Worm (Caenorhabditis elegans): ENCODE measurements around the gene exos-4.1.

exos-4.1 gene

ce11 chrIV:13093677-13094076 is 5.1 kb upstream of the exos-4.1 start, which contains the start of the genes prcc-1 and C39E9.12 (continued):
- TF ChIP-seq sem-4 (tag; optimal IDR thresholded peaks at IDR 0.05) = no peak
- no peak for TF ChIP-seq lin-39 (tag; optimal IDR thresholded peaks at IDR 0.05)

- TF ChIP-seq sma-3 (GFP tag; optimal IDR thresholded peaks at IDR 0.05) (no peak), zag-1 (tag; optimal IDR thresholded peaks at IDR 0.05) (no peak), nhr-12 (tag; optimal IDR thresholded peaks at IDR 0.05) (no peak), mab-5 (tag; optimal IDR thresholded peaks at IDR 0.05) (no peak), elt-1 (tag; optimal IDR thresholded peaks at IDR 0.05) (no peak), nhr-11 (tag; optimal IDR thresholded peaks at IDR 0.05) (no peak), snpc-4 (tag; optimal IDR thresholded peaks at IDR 0.05) (no peak), ztf-11 (tag; optimal IDR thresholded peaks at IDR 0.05) (no peak), ZK546.5 (tag; optimal IDR thresholded peaks at IDR 0.05) (no peak), lin-39 (tag; optimal IDR thresholded peaks at IDR 0.05) (no peak), nhr-23 (tag; optimal IDR thresholded peaks at IDR 0.05) (no peak), nhr-10 (tag; optimal IDR thresholded peaks at IDR 0.05) (no peak), lsy-2 (tag; optimal IDR thresholded peaks at IDR 0.05) (no peak), nhr-21 (tag; optimal IDR thresholded peaks at IDR 0.05) (no peak), ztf-4 (tag; optimal IDR thresholded peaks at IDR 0.05) (no peak), unc-55 (GFP tag; optimal IDR thresholded peaks at IDR 0.05) (no peak), blmp-1 (tag; optimal IDR thresholded peaks at IDR 0.05; ENCODE audit: insufficient read depth) (no peak)
These were observed 3.3 kb upstream of the exos-4.1 start, which contains the start of gene rfc-3 for ce11 chrIV:13095462-13095861. Gene rfc-3, plus strand, starts transcription at chrIV:13095762.

ce11 chrIV:13096778-13097177 is 2.0 kb upstream of the exos-4.1 start:
- TF ChIP-seq mbf-1 (tag; optimal IDR thresholded peaks at IDR 0.05) = no peak
- peak; percentile 27 for TF ChIP-seq nhr-129 (tag; optimal IDR thresholded peaks at IDR 0.05)

- TF ChIP-seq nhr-6 (tag; optimal IDR thresholded peaks at IDR 0.05) (no peak), snpc-4 (tag; optimal IDR thresholded peaks at IDR 0.05) (no peak), nhr-10 (tag; optimal IDR thresholded peaks at IDR 0.05) (no peak), nhr-129 (tag; optimal IDR thresholded peaks at IDR 0.05) (no peak), mdl-1 (tag; optimal IDR thresholded peaks at IDR 0.05) (no peak), lin-13 (GFP tag; optimal IDR thresholded peaks at IDR 0.05) (no peak), lsy-2 (tag; optimal IDR thresholded peaks at IDR 0.05) (no peak), egl-27 (tag; optimal IDR thresholded peaks at IDR 0.05) (no peak), sem-4 (tag; optimal IDR thresholded peaks at IDR 0.05) (no peak), nhr-11 (tag; optimal IDR thresholded peaks at IDR 0.05) (no peak), C34F6.9 (tag; optimal IDR thresholded peaks at IDR 0.05) (no peak), mbf-1 (tag; optimal IDR thresholded peaks at IDR 0.05) (no peak), peb-1 (tag; optimal IDR thresholded peaks at IDR 0.05) (no peak), alr-1 (tag; optimal IDR thresholded peaks at IDR 0.05) (no peak), dmd-4 (tag; optimal IDR thresholded peaks at IDR 0.05) (no peak), R02D3.7 (tag; optimal IDR thresholded peaks at IDR 0.05) (no peak)
These were observed 1.6 kb downstream of the exos-4.1 start, which contains the start of gene fask-1 for ce11 chrIV:13100415-13100814. Gene fask-1, plus strand, starts transcription at chrIV:13100715.

- TF ChIP-seq lin-39 (tag; optimal IDR thresholded peaks at IDR 0.05) (no peak), C34F6.9 (tag; optimal IDR thresholded peaks at IDR 0.05) (no peak), ama-1 (optimal IDR thresholded peaks at IDR 0.05) (no peak), skn-1 (tag; optimal IDR thresholded peaks at IDR 0.05) (no peak), peb-1 (tag; optimal IDR thresholded peaks at IDR 0.05) (no peak), snpc-4 (tag; optimal IDR thresholded peaks at IDR 0.05) (no peak), gmeb-1 (tag; optimal IDR thresholded peaks at IDR 0.05) (no peak), mab-5 (tag; optimal IDR thresholded peaks at IDR 0.05) (no peak), dmd-4 (tag; optimal IDR thresholded peaks at IDR 0.05) (no peak), unc-39 (tag; optimal IDR thresholded peaks at IDR 0.05) (no peak)
These were observed 6.1 kb downstream of the exos-4.1 start, which contains the start of gene rde-11 for ce11 chrIV:13104900-13105299. Gene rde-11, plus strand, starts transcription at chrIV:13105200.

ce11 chrIV:13107359-13107758 is 8.6 kb downstream of the exos-4.1 start, which contains the start of gene B0564.2:
Gene B0564.2, plus strand, starts transcription at chrIV:13107659.
- no peak for TF ChIP-seq ceh-16 (tag; optimal IDR thresholded peaks at IDR 0.05)
- TF ChIP-seq sem-4 (tag; optimal IDR thresholded peaks at IDR 0.05) = no peak
- no peak for TF ChIP-seq ceh-82 (tag; optimal IDR thresholded peaks at IDR 0.05)
- no peak for TF ChIP-seq snpc-4 (tag; optimal IDR thresholded peaks at IDR 0.05)
- TF ChIP-seq elt-3 (tag; optimal IDR thresholded peaks at IDR 0.05) = no peak
- no peak for TF ChIP-seq ZK546.5 (tag; optimal IDR thresholded peaks at IDR 0.05)
- TF ChIP-seq nhr-237 (tag; optimal IDR thresholded peaks at IDR 0.05) = no peak
- TF ChIP-seq crh-2 (tag; optimal IDR thresholded peaks at IDR 0.05) = no peak
- TF ChIP-seq nhr-6 (tag; optimal IDR thresholded peaks at IDR 0.05) = no peak
- TF ChIP-seq peb-1 (tag; optimal IDR thresholded peaks at IDR 0.05) = no peak
- no peak for TF ChIP-seq C34F6.9 (tag; optimal IDR thresholded peaks at IDR 0.05)
- no peak for TF ChIP-seq gmeb-1 (tag; optimal IDR thresholded peaks at IDR 0.05)
- no peak for TF ChIP-seq R02D3.7 (tag; optimal IDR thresholded peaks at IDR 0.05)
- TF ChIP-seq sma-9 (GFP tag; optimal IDR thresholded peaks at IDR 0.05) = no peak
- TF ChIP-seq sma-9 (tag; optimal IDR thresholded peaks at IDR 0.05) = no peak
- TF ChIP-seq blmp-1 (tag; optimal IDR thresholded peaks at IDR 0.05; ENCODE audit: insufficient read depth) = no peak
- no peak for TF ChIP-seq nhr-12 (tag; optimal IDR thresholded peaks at IDR 0.05)
